Worm (Caenorhabditis elegans) whole organism, early embryonic: ENCODE results near the gene Y45F10B.12.

Source experiments
- B0310.2 ChIP-seq: sonication (generic microtip); optimal IDR thresholded peaks from 2 replicates; lab custom pipeline; 2016; ENCODE audit warnings: mild to moderate bottlenecking, missing genetic modification characterization, missing compliant biosample characterization
- F13C5.2 ChIP-seq: sonication (generic microtip); optimal IDR thresholded peaks from 2 replicates; lab custom pipeline; 2017; ENCODE audit warnings: mild to moderate bottlenecking, missing genetic modification characterization, inconsistent platforms, missing compliant biosample characterization
- aly-1 ChIP-seq: sonication (generic microtip); optimal IDR thresholded peaks from 2 replicates; lab custom pipeline; 2016; ENCODE audit warnings: missing genetic modification characterization, missing compliant biosample characterization
- ama-1 ChIP-seq: fragments of 150-350 bp; optimal IDR thresholded peaks from 2 replicates; lab custom pipeline; 2014
- ets-7 ChIP-seq: sonication (generic microtip); optimal IDR thresholded peaks from 2 replicates; lab custom pipeline; 2016; ENCODE audit warnings: missing genotype, missing genetic modification characterization, missing compliant biosample characterization
- flt-1 ChIP-seq: fragments of 200-800 bp; sonication (Bioruptor generic); IDR thresholded peaks from 2 replicates; pipeline ENCODE4 v1.3.6; 2022; ENCODE audit warnings: missing genetic modification characterization, missing compliant biosample characterization
- hmg-4 ChIP-seq: fragments of 200-800 bp; sonication (Bioruptor generic); optimal IDR thresholded peaks from 2 replicates; lab custom pipeline; 2018; ENCODE audit warnings: mild to moderate bottlenecking, missing genetic modification characterization, missing compliant biosample characterization
- pes-1 ChIP-seq: fragments of 200-800 bp; sonication (Bioruptor generic); IDR thresholded peaks from 2 replicates; pipeline ENCODE4 v1.3.6; 2022; ENCODE audit warnings: missing genetic modification reagents, missing genetic modification characterization, missing compliant biosample characterization
- scrt-1 ChIP-seq: fragments of 200-800 bp; sonication (Bioruptor generic); IDR thresholded peaks from 2 replicates; pipeline ENCODE4 v1.3.6; 2022; ENCODE audit warnings: missing genetic modification characterization, missing compliant biosample characterization
- sea-1 ChIP-seq: fragments of 200-800 bp; sonication (Bioruptor generic); conservative IDR thresholded peaks from 2 replicates; pipeline ENCODE4 v1.3.6; 2022; ENCODE audit warnings: missing genetic modification characterization, missing compliant biosample characterization
- tbx-37 ChIP-seq: fragments of 200-800 bp; sonication (Bioruptor generic); conservative IDR thresholded peaks from 2 replicates; pipeline ENCODE4 v1.3.6; 2022; ENCODE audit warnings: missing genetic modification reagents, missing genetic modification characterization, missing compliant biosample characterization
- tra-4 ChIP-seq: sonication (generic microtip); optimal IDR thresholded peaks from 2 replicates; lab custom pipeline; 2017; ENCODE audit warnings: missing genetic modification characterization, missing compliant biosample characterization

- TF ChIP-seq aly-1: no peak
- TF ChIP-seq pes-1 (GFP tag; lab: Robert Waterston, UW): no peak
- TF ChIP-seq tra-4: no peak
- TF ChIP-seq flt-1 (GFP tag; lab: Robert Waterston, UW): no peak
- TF ChIP-seq B0310.2: no peak
- TF ChIP-seq hmg-4: no peak
- no peak for TF ChIP-seq tbx-37
- TF ChIP-seq ama-1 (lab: Kevin White, UChicago): no peak
- no peak for TF ChIP-seq scrt-1 (GFP tag; lab: Robert Waterston, UW)
- no peak for TF ChIP-seq sea-1 (GFP tag; lab: Robert Waterston, UW)
- TF ChIP-seq ets-7 (tag; lab: Kevin White, UChicago): no peak
- TF ChIP-seq F13C5.2: no peak
These were observed 14.8 kb downstream of the Y45F10B.12 start, which contains the start of gene Y45F10B.59 for ce11 chrIV:13601973-13602669.
